Comparison of ENCODE assay signal across 2 worm cellular contexts in genomic region chrV:5580517-5580916, ce11.
A peak's percentile ranks its signal among the peaks of the same experiment; 100 is the strongest.
TF ChIP-seq lines count a peak whose summit lies in the region.

No protein-coding gene starts in this region.

TF ChIP-seq in whole organism, L1 larva, 84 proteins besides CTCF, POLR2A, EP300 and RAD21 (continued from another document):
- no peak for TF ChIP-seq mab-9 (GFP tag; IDR thresholded peaks at IDR 0.05; lab: Robert Waterston, UW)
- TF ChIP-seq lsy-2 (tag; optimal IDR thresholded peaks at IDR 0.05; lab: Kevin White, UChicago) = peak; percentile 67 to 90
- TF ChIP-seq nhr-237 (tag; optimal IDR thresholded peaks at IDR 0.05; lab: Kevin White, UChicago) = peak; percentile 12
- TF ChIP-seq Y116A8C.19 (tag; optimal IDR thresholded peaks at IDR 0.05; lab: Kevin White, UChicago; ENCODE audit: borderline replicate concordance) = no peak
- TF ChIP-seq mep-1 (tag; optimal IDR thresholded peaks at IDR 0.05; lab: Kevin White, UChicago) = peak; percentile 58
- no peak for TF ChIP-seq ces-1 (GFP tag; optimal IDR thresholded peaks at IDR 0.05; lab: Kevin White, UChicago)
- TF ChIP-seq lin-14 (GFP tag; optimal IDR thresholded peaks at IDR 0.05; lab: Kevin White, UChicago) = peak; percentile 90
- TF ChIP-seq zip-4 (GFP tag; optimal IDR thresholded peaks at IDR 0.05; lab: Kevin White, UChicago) = peak; percentile 15
- peak; percentile 33 for TF ChIP-seq isw-1 (GFP tag; IDR thresholded peaks at IDR 0.05; lab: Robert Waterston, UW)
- peak in 1 of 2 experiments; percentile 34 for TF ChIP-seq mdl-1 (tag; optimal IDR thresholded peaks at IDR 0.05; lab: Kevin White, UChicago)
- TF ChIP-seq nhr-47 (tag; optimal IDR thresholded peaks at IDR 0.05; lab: Kevin White, UChicago) = peak; percentile 46
- TF ChIP-seq irx-1 (tag; optimal IDR thresholded peaks at IDR 0.05; lab: Kevin White, UChicago) = no peak
- TF ChIP-seq efl-1 (optimal IDR thresholded peaks at IDR 0.05; lab: Kevin White, UChicago) = peak; percentile 60 to 74
- TF ChIP-seq efl-1 (GFP tag; optimal IDR thresholded peaks at IDR 0.05 in 1 of 2; lab: Kevin White, UChicago) = peak; percentile 48 to 92
- peak in 2 of 3 experiments; percentile 14 to 54 for TF ChIP-seq dpl-1 (GFP tag; optimal IDR thresholded peaks at IDR 0.05; lab: Kevin White, UChicago)
- TF ChIP-seq ceh-63 (GFP tag; optimal IDR thresholded peaks at IDR 0.05; lab: Kevin White, UChicago) = no peak
- peak; percentile 45 for TF ChIP-seq ztf-4 (tag; optimal IDR thresholded peaks at IDR 0.05; lab: Kevin White, UChicago)
- TF ChIP-seq nhr-20 (tag; optimal IDR thresholded peaks at IDR 0.05; lab: Kevin White, UChicago) = peak; percentile 32
- TF ChIP-seq nhr-71 (tag; optimal IDR thresholded peaks at IDR 0.05; lab: Kevin White, UChicago) = peak; percentile 76
- no peak for TF ChIP-seq sptf-1 (tag; optimal IDR thresholded peaks at IDR 0.05; lab: Kevin White, UChicago)
- TF ChIP-seq unc-86 (tag; optimal IDR thresholded peaks at IDR 0.05; lab: Kevin White, UChicago) = peak; percentile 27
- no peak for TF ChIP-seq zag-1 (tag; optimal IDR thresholded peaks at IDR 0.05; lab: Kevin White, UChicago)
- no peak for TF ChIP-seq unc-62 (GFP tag; optimal IDR thresholded peaks at IDR 0.05; lab: Kevin White, UChicago)
- peak; percentile 34 for TF ChIP-seq xbp-1 (tag; optimal IDR thresholded peaks at IDR 0.05; lab: Kevin White, UChicago)

TF ChIP-seq in whole organism, L3 larva, 47 proteins besides CTCF, POLR2A, EP300 and RAD21 (continued from another document):
- TF ChIP-seq ceh-28 (tag; optimal IDR thresholded peaks at IDR 0.05; lab: Kevin White, UChicago) = peak; percentile 82
- peak; percentile 40 for TF ChIP-seq lsy-12 (tag; optimal IDR thresholded peaks at IDR 0.05; lab: Kevin White, UChicago)
- peak; percentile 45 for TF ChIP-seq nhr-25 (tag; optimal IDR thresholded peaks at IDR 0.05; lab: Kevin White, UChicago)
TF ChIP-seq in whole organism, L3 larva: peak in this region for 14.
